Fruit fly (Drosophila melanogaster) whole organism, embryonic: ENCODE results near the gene Hph.

ENCODE experiments used
- Antp ChIP-seq: fragments of 200-800 bp; sonication (Bioruptor generic); optimal IDR thresholded peaks from 3 replicates; lab custom pipeline; 2016; ENCODE audit warnings: missing biosample characterization, missing genetic modification characterization
- BtbVII ChIP-seq: fragments of 200-800 bp; sonication (Bioruptor generic); optimal IDR thresholded peaks from 3 replicates; lab custom pipeline; 2017; ENCODE audit warnings: missing biosample characterization, mild to moderate bottlenecking, missing genetic modification characterization
- CG10543 ChIP-seq: fragments of 200-800 bp; sonication (Bioruptor generic); optimal IDR thresholded peaks from 3 replicates; lab custom pipeline; 2017; ENCODE audit warnings: missing biosample characterization, mild to moderate bottlenecking, missing genetic modification characterization, moderate library complexity
- CG11504 ChIP-seq: fragments of 200-800 bp; sonication (Bioruptor generic); optimal IDR thresholded peaks from 3 replicates; lab custom pipeline; 2019; ENCODE audit warnings: missing biosample characterization, mild to moderate bottlenecking, missing genetic modification characterization, moderate library complexity
- CG12155 ChIP-seq: fragments of 200-800 bp; sonication (Bioruptor generic); optimal IDR thresholded peaks from 3 replicates; lab custom pipeline; 2016; ENCODE audit warnings: missing biosample characterization, missing genetic modification characterization
- CG12299 ChIP-seq: fragments of 200-800 bp; sonication (Bioruptor generic); optimal IDR thresholded peaks from 2 replicates; lab custom pipeline; 2018; ENCODE audit warnings: missing biosample characterization, mild to moderate bottlenecking, missing genetic modification characterization
- CG12769 ChIP-seq: fragments of 200-800 bp; sonication (Bioruptor generic); optimal IDR thresholded peaks from 2 replicates; lab custom pipeline; 2019; ENCODE audit warnings: missing biosample characterization, mild to moderate bottlenecking, missing genetic modification characterization, moderate library complexity
- CG13424 ChIP-seq: fragments of 200-800 bp; sonication (Bioruptor generic); optimal IDR thresholded peaks from 2 replicates; lab custom pipeline; 2019; ENCODE audit warnings: missing biosample characterization, mild to moderate bottlenecking, missing genetic modification characterization, moderate library complexity
- CG14014 ChIP-seq: fragments of 200-800 bp; sonication (Bioruptor generic); IDR thresholded peaks from 2 replicates; pipeline ENCODE4 v1.3.6; 2022; ENCODE audit warnings: missing biosample characterization, missing genetic modification characterization
- CG1602 ChIP-seq: fragments of 200-800 bp; sonication (Bioruptor generic); optimal IDR thresholded peaks from 3 replicates; lab custom pipeline; 2016; ENCODE audit warnings: missing biosample characterization, missing genetic modification characterization
- CG1647 ChIP-seq: fragments of 200-800 bp; sonication (Bioruptor generic); optimal IDR thresholded peaks from 3 replicates; lab custom pipeline; 2016; ENCODE audit warnings: missing biosample characterization, missing genetic modification characterization
- CG17612 ChIP-seq: fragments of 200-800 bp; sonication (Bioruptor generic); IDR thresholded peaks from 2 replicates; pipeline ENCODE4 v1.3.6; 2022; ENCODE audit warnings: missing biosample characterization, missing genetic modification characterization
- CG2678 ChIP-seq: fragments of 200-800 bp; sonication (Bioruptor generic); optimal IDR thresholded peaks from 3 replicates; lab custom pipeline; 2019; ENCODE audit warnings: missing biosample characterization, mild to moderate bottlenecking, missing genetic modification characterization, moderate library complexity
- CG3838 ChIP-seq: fragments of 200-800 bp; sonication (Bioruptor generic); optimal IDR thresholded peaks from 3 replicates; lab custom pipeline; 2016; ENCODE audit warnings: missing biosample characterization, missing genetic modification characterization
- CG4360 ChIP-seq: fragments of 200-800 bp; sonication (Bioruptor generic); IDR thresholded peaks from 2 replicates; pipeline ENCODE4 v1.3.6; 2022; ENCODE audit warnings: missing biosample characterization, missing genetic modification characterization
- CG4854 ChIP-seq: fragments of 200-800 bp; sonication (Bioruptor generic); optimal IDR thresholded peaks from 2 replicates; lab custom pipeline; 2016; ENCODE audit warnings: missing biosample characterization, missing genetic modification characterization, inconsistent platforms
- CG7839 ChIP-seq: fragments of 200-800 bp; sonication (Bioruptor generic); optimal IDR thresholded peaks from 3 replicates; lab custom pipeline; 2018; ENCODE audit warnings: missing biosample characterization, mild to moderate bottlenecking, missing genetic modification characterization, moderate library complexity
- E2f1 ChIP-seq: fragments of 200-800 bp; sonication (Bioruptor generic); IDR thresholded peaks from 2 replicates; pipeline ENCODE4 v1.3.6; 2022; ENCODE audit warnings: missing biosample characterization, missing genetic modification characterization
- Gug ChIP-seq: fragments of 200-800 bp; sonication (Bioruptor generic); IDR thresholded peaks from 4 replicates; pipeline ENCODE4 v1.3.6; 2022; ENCODE audit warnings: missing biosample characterization, missing genetic modification characterization
- HLHmδ ChIP-seq: fragments of 200-800 bp; sonication (Bioruptor generic); optimal IDR thresholded peaks from 2 replicates; lab custom pipeline; 2018; ENCODE audit warnings: missing biosample characterization, mild to moderate bottlenecking, missing genetic modification characterization, moderate library complexity
- Hand ChIP-seq: fragments of 200-800 bp; sonication (Bioruptor generic); optimal IDR thresholded peaks from 2 replicates; lab custom pipeline; 2017; ENCODE audit warnings: mild to moderate bottlenecking, missing biosample characterization, missing genetic modification reagents, missing genetic modification characterization
- Hmx ChIP-seq: fragments of 200-800 bp; sonication (Bioruptor generic); optimal IDR thresholded peaks from 2 replicates; lab custom pipeline; 2016; ENCODE audit warnings: missing biosample characterization, missing genetic modification characterization
- Hr39 ChIP-seq: fragments of >200 bp; optimal IDR thresholded peaks from 2 replicates; lab custom pipeline; 2017
- Hr78 ChIP-seq, 2 experiments: fragments of 200-800 bp in 1 of 2; fragments of >200 bp in 1 of 2; sonication (Bioruptor generic) in 1 of 2; optimal IDR thresholded peaks; 2 replicates each; lab custom pipeline; 2017 to 2019; ENCODE audit warnings: missing biosample characterization in 2 of 2, missing genetic modification characterization in 2 of 2, mild to moderate bottlenecking in 1 of 2, moderate library complexity in 1 of 2
- Max ChIP-seq: fragments of 200-800 bp; sonication (Bioruptor generic); optimal IDR thresholded peaks from 2 replicates; lab custom pipeline; 2016; ENCODE audit warnings: missing biosample characterization, mild to moderate bottlenecking, missing genetic modification characterization
- Med ChIP-seq: fragments of 200-800 bp; sonication (Bioruptor generic); peaks from one replicate; lab custom pipeline; 2016; ENCODE audit warnings: missing biosample characterization, missing genetic modification characterization, mild to moderate bottlenecking, inconsistent platforms, moderate library complexity
- Nf-YA ChIP-seq: fragments of 200-800 bp; sonication (Bioruptor generic); IDR thresholded peaks from 2 replicates; pipeline ENCODE4 v1.3.6; 2022; ENCODE audit warnings: missing biosample characterization, missing genetic modification characterization
- Nf-YB ChIP-seq: fragments of 200-800 bp; sonication (Bioruptor generic); optimal IDR thresholded peaks from 3 replicates; lab custom pipeline; 2019; ENCODE audit warnings: missing biosample characterization, mild to moderate bottlenecking, missing genetic modification characterization, moderate library complexity
- Opbp ChIP-seq: fragments of 200-800 bp; sonication (Bioruptor generic); IDR thresholded peaks from 3 replicates; pipeline ENCODE4 v1.3.6; 2022; ENCODE audit warnings: missing biosample characterization, missing genetic modification characterization; ENCODE audit not compliant: partially characterized antibody
- Pdp1 ChIP-seq, 2 experiments: fragments of 200-800 bp; sonication (Bioruptor generic); optimal IDR thresholded peaks; 3 replicates each; lab custom pipeline; 2016; ENCODE audit warnings: missing biosample characterization in 2 of 2, missing genetic modification characterization in 2 of 2, mild to moderate bottlenecking in 1 of 2, moderate library complexity in 1 of 2
- abd-A ChIP-seq: fragments of 200-800 bp; sonication (Bioruptor generic); optimal IDR thresholded peaks from 3 replicates; lab custom pipeline; 2019; ENCODE audit warnings: missing biosample characterization, mild to moderate bottlenecking, missing genetic modification characterization, moderate library complexity
- bowl ChIP-seq: fragments of 200-800 bp; sonication (Bioruptor generic); IDR thresholded peaks from 2 replicates; pipeline ENCODE4 v1.3.6; 2022; ENCODE audit warnings: missing biosample characterization, missing genetic modification characterization
- chinmo ChIP-seq: fragments of 200-800 bp; sonication (Bioruptor generic); IDR thresholded peaks from 4 replicates; pipeline ENCODE4 v1.3.6; 2022; ENCODE audit warnings: missing biosample characterization, missing genetic modification characterization; ENCODE audit not compliant: partially characterized antibody
- crol ChIP-seq: fragments of 200-800 bp; sonication (Bioruptor generic); IDR thresholded peaks from 2 replicates; pipeline ENCODE4 v1.3.6; 2022; ENCODE audit warnings: missing biosample characterization, missing genetic modification characterization
- cwo ChIP-seq: fragments of 200-800 bp; sonication (Bioruptor generic); optimal IDR thresholded peaks from 3 replicates; lab custom pipeline; 2017; ENCODE audit warnings: missing biosample characterization, missing genetic modification characterization, mild to moderate bottlenecking, moderate library complexity, missing genetic modification reagents
- ewg ChIP-seq: fragments of 200-800 bp; sonication (Bioruptor generic); optimal IDR thresholded peaks from 3 replicates; lab custom pipeline; 2017; ENCODE audit warnings: mild to moderate bottlenecking, missing biosample characterization, missing genetic modification reagents, missing genetic modification characterization
- gcm ChIP-seq: fragments of 200-800 bp; sonication (Bioruptor generic); optimal IDR thresholded peaks from 2 replicates; lab custom pipeline; 2019; ENCODE audit warnings: missing biosample characterization, mild to moderate bottlenecking, missing genetic modification characterization, moderate library complexity
- gem ChIP-seq: fragments of 200-800 bp; sonication (Bioruptor generic); optimal IDR thresholded peaks from 2 replicates; lab custom pipeline; 2019; ENCODE audit warnings: missing biosample characterization, mild to moderate bottlenecking, missing genetic modification characterization, moderate library complexity
- grn ChIP-seq: fragments of 200-800 bp; sonication (Bioruptor generic); optimal IDR thresholded peaks from 3 replicates; lab custom pipeline; 2017; ENCODE audit warnings: missing biosample characterization, missing genetic modification characterization
- lov ChIP-seq, 2 experiments: fragments of 200-800 bp in 1 of 2; fragments of >200 bp in 1 of 2; sonication (Bioruptor generic) in 1 of 2; IDR thresholded peaks in 1 of 2; optimal IDR thresholded peaks in 1 of 2; 2 replicates in 1 of 2; 3 replicates in 1 of 2; pipeline versions ENCODE4 v1.3.6 to Lab custom; 2017 to 2022; ENCODE audit warnings: missing biosample characterization in 1 of 2, missing genetic modification characterization in 1 of 2
- mld ChIP-seq: fragments of 200-800 bp; sonication (Bioruptor generic); IDR thresholded peaks from 3 replicates; pipeline ENCODE4 v1.3.6; 2022; ENCODE audit warnings: missing biosample characterization, missing genetic modification characterization; ENCODE audit not compliant: partially characterized antibody
- otp ChIP-seq: fragments of 200-800 bp; sonication (Bioruptor generic); IDR thresholded peaks from 3 replicates; pipeline ENCODE4, ENCODE4 v1.3.6; 2022; ENCODE audit warnings: missing biosample characterization, missing genetic modification characterization
- tll ChIP-seq, 2 experiments: fragments of 200-800 bp in 1 of 2; fragments of >200 bp in 1 of 2; sonication (Bioruptor generic) in 1 of 2; optimal IDR thresholded peaks; 2 replicates each; lab custom pipeline; 2017 to 2019; ENCODE audit warnings: missing biosample characterization in 2 of 2, missing genetic modification characterization in 2 of 2, mild to moderate bottlenecking in 1 of 2, moderate library complexity in 1 of 2
- twi ChIP-seq: fragments of 200-800 bp; optimal IDR thresholded peaks from 2 replicates; lab custom pipeline; 2019; ENCODE audit warnings: missing biosample characterization, mild to moderate bottlenecking, missing genetic modification characterization, moderate library complexity
- yki ChIP-seq: fragments of >200 bp; optimal IDR thresholded peaks from 3 replicates; lab custom pipeline; 2018
- zf30C ChIP-seq: fragments of 200-800 bp; sonication (Bioruptor generic); optimal IDR thresholded peaks from 3 replicates; lab custom pipeline; 2018; ENCODE audit warnings: missing biosample characterization, mild to moderate bottlenecking, missing genetic modification characterization

Hph gene

DNA sequence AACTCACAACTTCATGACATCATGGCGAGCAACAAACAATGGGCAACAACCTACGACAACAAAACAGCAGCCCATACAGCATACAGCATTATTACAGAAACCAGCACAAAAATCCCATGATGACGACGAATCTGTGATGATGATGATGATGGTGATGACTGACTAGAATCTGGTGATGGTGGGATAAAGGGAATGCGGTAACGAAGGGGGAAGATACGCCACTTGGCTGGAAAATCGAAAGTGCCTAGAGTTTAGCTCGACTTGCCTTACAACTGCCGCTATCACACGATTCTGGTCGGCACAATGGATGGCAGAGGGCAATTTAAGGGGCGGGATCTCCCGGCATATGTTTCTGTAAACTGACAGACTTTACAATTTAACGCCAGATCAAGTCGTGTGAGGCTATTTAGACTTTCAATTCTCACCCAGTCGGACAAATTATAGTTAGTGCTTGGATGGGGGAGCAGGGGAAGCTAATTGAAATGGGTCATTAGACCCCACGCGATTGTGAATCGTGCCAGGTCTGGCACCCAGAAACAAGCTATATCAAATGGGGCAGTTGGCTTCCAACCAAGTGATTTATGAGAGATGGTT, 58.3 kb downstream of the Hph start (continued):
- no peak for TF ChIP-seq CG1647 (GFP tag; lab: Kevin White, UChicago)
- no peak for TF ChIP-seq CG3838 (GFP tag; lab: Kevin White, UChicago)
- peak; percentile 40 for TF ChIP-seq CG10543 (GFP tag; lab: Kevin White, UChicago)
- TF ChIP-seq CG13424 (tag; lab: Kevin White, UChicago) = no peak
- no peak for TF ChIP-seq HLHmδ (GFP tag; lab: Kevin White, UChicago)
- TF ChIP-seq abd-A (tag; lab: Kevin White, UChicago) = peak; percentile 37
- TF ChIP-seq Med (GFP tag; lab: Kevin White, UChicago) = peak; percentile 71
- no peak for TF ChIP-seq CG12155 (GFP tag; lab: Kevin White, UChicago)
- TF ChIP-seq chinmo (GFP tag; lab: Robert Waterston, UW) = peak; percentile 79; the same call in 1 of the 4 replicates
- no peak for TF ChIP-seq Nf-YB (GFP tag; lab: Kevin White, UChicago)
- TF ChIP-seq Opbp (GFP tag; lab: Robert Waterston, UW) = no peak
- peak; percentile 36 for TF ChIP-seq CG11504 (tag; lab: Kevin White, UChicago)
- TF ChIP-seq CG7839 (tag; lab: Kevin White, UChicago) = no peak
- TF ChIP-seq Hr39 (lab: Kevin White, UChicago) = no peak
- TF ChIP-seq Nf-YA = no peak
- peak; percentile 14 for TF ChIP-seq grn (GFP tag; lab: Kevin White, UChicago)
- peak; percentile 79 for TF ChIP-seq CG12769 (tag; lab: Kevin White, UChicago)
- TF ChIP-seq Hr78 (GFP tag; optimal IDR thresholded peaks at IDR 0.05; lab: Kevin White, UChicago) = no peak
- no peak for TF ChIP-seq CG1602
- TF ChIP-seq cwo (GFP tag; lab: Kevin White, UChicago) = peak; percentile 12
- no peak for TF ChIP-seq bowl
- peak; percentile 65; the same call in 1 of the 2 replicates for TF ChIP-seq crol
- TF ChIP-seq Pdp1 (GFP tag; optimal IDR thresholded peaks at IDR 0.05; lab: Kevin White, UChicago) = peak in 1 of 2 experiments; percentile 16
- TF ChIP-seq tll (GFP tag; optimal IDR thresholded peaks at IDR 0.05; lab: Kevin White, UChicago) = no peak
- TF ChIP-seq Antp (GFP tag; lab: Kevin White, UChicago) = no peak
- TF ChIP-seq otp = 0 out of 3 replicates have a peak, but pooled peaks have one; percentile 53
- no peak for TF ChIP-seq Gug (GFP tag; lab: Robert Waterston, UW)
- no peak for TF ChIP-seq Hmx (GFP tag; lab: Kevin White, UChicago)

dm6 chr3R:5315871-5316270, 59.0 kb downstream of the Hph start:
- TF ChIP-seq yki (lab: Kevin White, UChicago) = no peak
- TF ChIP-seq Pdp1 (GFP tag; optimal IDR thresholded peaks at IDR 0.05; lab: Kevin White, UChicago) = no peak
- no peak for TF ChIP-seq Max (GFP tag; lab: Kevin White, UChicago)
- no peak for TF ChIP-seq E2f1
- TF ChIP-seq zf30C (GFP tag; lab: Kevin White, UChicago) = no peak
- TF ChIP-seq CG12769 (tag; lab: Kevin White, UChicago) = peak; percentile 64
- TF ChIP-seq chinmo (GFP tag; lab: Robert Waterston, UW) = 0 out of 4 replicates have a peak, but pooled peaks have one; percentile 5
- TF ChIP-seq mld (GFP tag; lab: Robert Waterston, UW) = 0 out of 3 replicates have a peak, but pooled peaks have one; percentile 15
- no peak for TF ChIP-seq CG4854
- no peak for TF ChIP-seq CG2678 (tag; lab: Kevin White, UChicago)
- TF ChIP-seq Hr78 (GFP tag; optimal IDR thresholded peaks at IDR 0.05; lab: Kevin White, UChicago) = peak in 1 of 2 experiments; percentile 16
- peak; percentile 3 for TF ChIP-seq gcm (GFP tag; lab: Kevin White, UChicago)
- peak; percentile 60 for TF ChIP-seq Med (GFP tag; lab: Kevin White, UChicago)
- no peak for TF ChIP-seq BtbVII (GFP tag; lab: Kevin White, UChicago)
- TF ChIP-seq crol = 0 out of 2 replicates have a peak, but pooled peaks have one; percentile 11
- no peak for TF ChIP-seq CG1602
- TF ChIP-seq CG12299 = no peak
- TF ChIP-seq CG17612 = no peak
- TF ChIP-seq ewg = no peak
- no peak for TF ChIP-seq Hand (GFP tag; lab: Kevin White, UChicago)
- TF ChIP-seq CG14014 (GFP tag; lab: Robert Waterston, UW) = peak; percentile 9; the same call in 1 of the 2 replicates
- TF ChIP-seq twi (tag; lab: Kevin White, UChicago) = no peak
- TF ChIP-seq lov (optimal IDR thresholded peaks at IDR 0.05; lab: Kevin White, UChicago) = no peak
- no peak for TF ChIP-seq lov (GFP tag; IDR thresholded peaks at IDR 0.05; lab: Robert Waterston, UW)
- TF ChIP-seq gem (tag; lab: Kevin White, UChicago) = no peak
- 0 out of 2 replicates have a peak, but pooled peaks have one; percentile 8 for TF ChIP-seq CG4360 (GFP tag; lab: Robert Waterston, UW)
- no peak for TF ChIP-seq Nf-YB (GFP tag; lab: Kevin White, UChicago)
